Fruit fly (Drosophila melanogaster) Kc167 (cell line): ENCODE data around the gene CG15020.

ENCODE experiments used
- h ChIP-seq: fragments of >200 bp; optimal IDR thresholded peaks from 3 replicates; lab custom pipeline; 2018; ENCODE audit warnings: missing external identifiers
- insv ChIP-seq: fragments of >200 bp; optimal IDR thresholded peaks from 3 replicates; lab custom pipeline; 2018; ENCODE audit warnings: missing external identifiers
- psq ChIP-seq: fragments of >200 bp; optimal IDR thresholded peaks from 2 replicates; lab custom pipeline; 2017; ENCODE audit warnings: missing external identifiers

dm6 chr3L:4395501-4396073 lies 25.9 kb upstream of the CG15020 start:
- TF ChIP-seq h (lab: Kevin White, UChicago): no peak
- TF ChIP-seq psq: no peak
- TF ChIP-seq insv: no peak
